Worm (Caenorhabditis elegans) whole organism, young adult: ENCODE measurements around the gene Y108G3AL.2.

Experiments used
- Y53G8AR.9 ChIP-seq: fragments of 200-800 bp; sonication (Bioruptor generic); conservative IDR thresholded peaks from 2 replicates; pipeline ENCODE4 v1.3.6; 2022; ENCODE audit warnings: missing genetic modification reagents, missing genetic modification characterization, missing compliant biosample characterization
- Y79H2A.3 ChIP-seq: fragments of 200-800 bp; sonication (Bioruptor generic); conservative IDR thresholded peaks from 2 replicates; pipeline ENCODE4 v1.3.6; 2022; ENCODE audit warnings: missing genetic modification reagents, missing genetic modification characterization, missing compliant biosample characterization
- ama-1 ChIP-seq, 3 experiments: fragments of 150-350 bp in 1 of 3; sonication (generic microtip) in 2 of 3; optimal IDR thresholded peaks; 2 replicates each; lab custom pipeline; 2014 to 2018; ENCODE audit warnings: missing biosample characterization in 2 of 3, missing genetic modification characterization in 2 of 3, missing genetic modification reagents in 2 of 3
- ceh-40 ChIP-seq: fragments of 200-800 bp; sonication (Bioruptor generic); IDR thresholded peaks from 2 replicates; pipeline ENCODE4 v1.3.6; 2022; ENCODE audit warnings: missing genetic modification characterization, missing compliant biosample characterization
- dpl-1 ChIP-seq: fragments of 150-350 bp; optimal IDR thresholded peaks from 2 replicates; lab custom pipeline; 2014; ENCODE audit warnings: missing biosample characterization, missing genetic modification reagents, missing genetic modification characterization
- fkh-3 ChIP-seq: sonication (generic microtip); optimal IDR thresholded peaks from 2 replicates; lab custom pipeline; 2016; ENCODE audit warnings: mild to moderate bottlenecking, missing genetic modification characterization, missing compliant biosample characterization
- lin-35 ChIP-seq, 3 experiments: fragments of 150-350 bp in 2 of 3; sonication (generic microtip) in 1 of 3; optimal IDR thresholded peaks; 2 replicates each; lab custom pipeline; 2014 to 2018; ENCODE audit warnings: missing biosample characterization in 3 of 3, missing genetic modification characterization in 3 of 3, missing genetic modification reagents in 3 of 3
- nfyb-1 ChIP-seq: fragments of 200-800 bp; sonication (Bioruptor generic); IDR thresholded peaks from 2 replicates; pipeline ENCODE4 v1.3.6; 2022; ENCODE audit warnings: missing genetic modification reagents, missing genetic modification characterization, missing compliant biosample characterization
- nhr-27 ChIP-seq: fragments of 200-800 bp; sonication (Bioruptor generic); optimal IDR thresholded peaks from 2 replicates; lab custom pipeline; 2018; ENCODE audit warnings: mild to moderate bottlenecking, missing genetic modification characterization, moderate library complexity, missing compliant biosample characterization
- snpc-4 ChIP-seq, 5 experiments: fragments of 150-350 bp in 1 of 5; sonication (generic microtip) in 4 of 5; optimal IDR thresholded peaks; 2 replicates each; lab custom pipeline; 2014 to 2018; ENCODE audit warnings: missing genetic modification characterization in 5 of 5, missing biosample characterization in 3 of 5, antibody characterized with exemption in 2 of 5, mild to moderate bottlenecking in 2 of 5, missing compliant biosample characterization in 2 of 5, missing genotype in 2 of 5, moderate library complexity in 2 of 5, missing genetic modification reagents in 1 of 5

ce11 chrV:216847-217246 lies 50.1 kb downstream of the Y108G3AL.2 start, which contains the start of gene srh-78:
- no peak for TF ChIP-seq nhr-27
- TF ChIP-seq dpl-1 (GFP tag; lab: Kevin White, UChicago): no peak
- no peak for TF ChIP-seq Y53G8AR.9
- no peak for TF ChIP-seq ceh-40 (GFP tag; lab: Robert Waterston, UW)
- TF ChIP-seq nfyb-1: no peak
- no peak for TF ChIP-seq fkh-3 (tag; lab: Kevin White, UChicago)
- no peak for TF ChIP-seq Y79H2A.3
- TF ChIP-seq snpc-4 (GFP tag; optimal IDR thresholded peaks at IDR 0.05; lab: Kevin White, UChicago): no peak
- TF ChIP-seq snpc-4 (tag; optimal IDR thresholded peaks at IDR 0.05; lab: Kevin White, UChicago): no peak
- TF ChIP-seq ama-1 (optimal IDR thresholded peaks at IDR 0.05; lab: Kevin White, UChicago): no peak
- TF ChIP-seq ama-1 (GFP tag; optimal IDR thresholded peaks at IDR 0.05; lab: Kevin White, UChicago): no peak
- no peak for TF ChIP-seq lin-35 (GFP tag; optimal IDR thresholded peaks at IDR 0.05; lab: Kevin White, UChicago)
